Worm (Caenorhabditis elegans) whole organism, early embryonic: Measurements from ENCODE around the gene spot-1.

ENCODE experiments used
- F13C5.2 ChIP-seq: sonication (generic microtip); optimal IDR thresholded peaks from 2 replicates; lab custom pipeline; 2017; ENCODE audit warnings: mild to moderate bottlenecking, missing genetic modification characterization, inconsistent platforms, missing compliant biosample characterization
- aly-1 ChIP-seq: sonication (generic microtip); optimal IDR thresholded peaks from 2 replicates; lab custom pipeline; 2016; ENCODE audit warnings: missing genetic modification characterization, missing compliant biosample characterization
- ama-1 ChIP-seq: fragments of 150-350 bp; optimal IDR thresholded peaks from 2 replicates; lab custom pipeline; 2014
- ceh-13 ChIP-seq: fragments of 200-800 bp; sonication (Bioruptor generic); optimal IDR thresholded peaks from 2 replicates; lab custom pipeline; 2018; ENCODE audit warnings: mild to moderate bottlenecking, missing genetic modification characterization, missing compliant biosample characterization
- ets-7 ChIP-seq: sonication (generic microtip); optimal IDR thresholded peaks from 2 replicates; lab custom pipeline; 2016; ENCODE audit warnings: missing genotype, missing genetic modification characterization, missing compliant biosample characterization
- flt-1 ChIP-seq: fragments of 200-800 bp; sonication (Bioruptor generic); IDR thresholded peaks from 2 replicates; pipeline ENCODE4 v1.3.6; 2022; ENCODE audit warnings: missing genetic modification characterization, missing compliant biosample characterization
- hmbx-1 ChIP-seq: sonication (generic microtip); optimal IDR thresholded peaks from 2 replicates; lab custom pipeline; 2016; ENCODE audit warnings: mild to moderate bottlenecking, missing genetic modification characterization, missing compliant biosample characterization
- hmg-4 ChIP-seq: fragments of 200-800 bp; sonication (Bioruptor generic); optimal IDR thresholded peaks from 2 replicates; lab custom pipeline; 2018; ENCODE audit warnings: mild to moderate bottlenecking, missing genetic modification characterization, missing compliant biosample characterization
- hnd-1 ChIP-seq: sonication (generic microtip); optimal IDR thresholded peaks from 2 replicates; lab custom pipeline; 2016; ENCODE audit warnings: missing genetic modification characterization, missing compliant biosample characterization
- pes-1 ChIP-seq: fragments of 200-800 bp; sonication (Bioruptor generic); IDR thresholded peaks from 2 replicates; pipeline ENCODE4 v1.3.6; 2022; ENCODE audit warnings: missing genetic modification reagents, missing genetic modification characterization, missing compliant biosample characterization
- scrt-1 ChIP-seq: fragments of 200-800 bp; sonication (Bioruptor generic); IDR thresholded peaks from 2 replicates; pipeline ENCODE4 v1.3.6; 2022; ENCODE audit warnings: missing genetic modification characterization, missing compliant biosample characterization
- tbx-11 ChIP-seq: fragments of 200-800 bp; sonication (Bioruptor generic); IDR thresholded peaks from 2 replicates; pipeline ENCODE4 v1.3.6; 2022; ENCODE audit warnings: missing genetic modification characterization, missing compliant biosample characterization
- tbx-37 ChIP-seq: fragments of 200-800 bp; sonication (Bioruptor generic); conservative IDR thresholded peaks from 2 replicates; pipeline ENCODE4 v1.3.6; 2022; ENCODE audit warnings: missing genetic modification reagents, missing genetic modification characterization, missing compliant biosample characterization
- tra-4 ChIP-seq: sonication (generic microtip); optimal IDR thresholded peaks from 2 replicates; lab custom pipeline; 2017; ENCODE audit warnings: missing genetic modification characterization, missing compliant biosample characterization

DNA sequence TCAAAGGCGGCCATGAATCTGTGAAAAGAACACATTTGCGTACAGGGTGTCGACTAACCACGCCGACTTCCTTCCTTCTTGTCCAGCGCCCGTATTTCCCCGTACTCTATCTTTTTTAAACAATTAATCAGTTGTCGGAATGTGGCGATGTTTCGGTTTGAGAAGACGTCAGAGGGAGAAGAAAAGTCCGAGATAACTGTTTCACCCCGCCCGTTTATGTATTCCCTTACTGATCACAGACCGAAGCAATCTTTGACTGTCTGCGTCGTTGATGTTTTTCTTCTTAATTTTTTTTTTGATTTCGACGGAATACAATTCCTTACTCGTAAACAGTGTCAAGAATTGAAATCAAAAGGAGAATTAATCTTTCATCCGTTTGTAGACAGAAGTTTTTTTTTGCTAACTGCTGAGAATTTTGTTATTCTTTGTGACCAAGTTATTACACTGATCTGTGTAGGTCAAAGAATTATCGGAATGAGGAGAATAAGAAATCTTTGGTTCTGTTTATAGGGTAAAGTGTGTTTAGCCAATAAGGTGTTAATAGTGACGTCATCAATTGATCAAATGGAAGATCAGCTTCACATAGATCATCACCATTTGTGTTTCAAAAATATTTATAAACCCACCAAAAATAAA is 20.1 kb upstream of the spot-1 start:
- TF ChIP-seq ama-1 (no peak), pes-1 (GFP tag; lab: Robert Waterston, UW) (no peak), tra-4 (tag; lab: Kevin White, UChicago) (no peak), hnd-1 (tag; lab: Kevin White, UChicago) (no peak), scrt-1 (GFP tag; lab: Robert Waterston, UW) (no peak), ceh-13 (GFP tag; lab: Kevin White, UChicago) (no peak), tbx-11 (GFP tag; lab: Robert Waterston, UW) (no peak), ets-7 (tag; lab: Kevin White, UChicago) (no peak), aly-1 (tag; lab: Kevin White, UChicago) (no peak), tbx-37 (GFP tag; lab: Robert Waterston, UW) (no peak), flt-1 (GFP tag; lab: Robert Waterston, UW) (no peak), hmbx-1 (tag; lab: Kevin White, UChicago) (no peak), F13C5.2 (tag; lab: Kevin White, UChicago) (no peak), hmg-4 (GFP tag; lab: Kevin White, UChicago) (no peak)
